Worm (Caenorhabditis elegans): ENCODE data around the gene ddx-23.
A peak's percentile ranks its signal among the peaks of the same experiment; 100 is the strongest.

ddx-23 gene

DNA sequence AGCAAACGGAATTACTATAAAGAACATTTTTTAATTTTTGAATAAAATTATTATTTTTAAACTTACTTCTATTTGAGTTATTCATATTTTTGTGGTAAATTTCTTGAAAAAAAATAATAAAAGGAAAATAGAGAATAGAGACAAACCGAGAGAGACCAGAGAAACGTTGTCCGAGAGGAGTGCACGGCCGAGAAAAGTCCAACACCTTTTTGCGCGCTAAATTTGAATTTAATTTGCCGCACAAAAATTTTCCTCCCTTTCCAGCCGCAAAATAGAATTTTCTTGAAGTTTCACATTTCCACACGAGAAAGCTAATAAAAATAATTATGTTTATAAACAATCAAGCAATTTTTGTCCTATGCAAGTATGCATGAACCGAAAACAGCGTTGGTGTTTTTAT is 18.7 kb upstream of the ddx-23 start, which contains the start of the genes F01F1.11 and F01F1.3 (continued):
- TF ChIP-seq mcd-1 (GFP tag; IDR thresholded peaks at IDR 0.05): peak; percentile 77
- peak; percentile 65; the same call in 1 of the 2 replicates for TF ChIP-seq let-526 (GFP tag; IDR thresholded peaks at IDR 0.05)
- TF ChIP-seq K12H6.12 (tag; optimal IDR thresholded peaks at IDR 0.05): no peak
- TF ChIP-seq lin-54 (GFP tag; optimal IDR thresholded peaks at IDR 0.05): peak; percentile 94
- TF ChIP-seq B0019.2 (GFP tag; conservative IDR thresholded peaks at IDR 0.05): 0 out of 2 replicates have a peak, but pooled peaks have one; percentile 15
- TF ChIP-seq attf-5 (GFP tag; optimal IDR thresholded peaks at IDR 0.05): peak; percentile 5
- TF ChIP-seq lin-40 (tag; optimal IDR thresholded peaks at IDR 0.05): peak; percentile 59
- peak; percentile 64; the same call in 1 of the 2 replicates for TF ChIP-seq dox-1 (GFP tag; IDR thresholded peaks at IDR 0.05)
- peak; percentile 78 for TF ChIP-seq ZK185.1 (tag; optimal IDR thresholded peaks at IDR 0.05; ENCODE audit: poor library complexity, severe bottlenecking)
- TF ChIP-seq rcor-1 (GFP tag; IDR thresholded peaks at IDR 0.05): no peak; the same call in 1 of the 2 replicates
- TF ChIP-seq tbp1 (GFP tag; optimal IDR thresholded peaks at IDR 0.05): peak; percentile 8
- TF ChIP-seq K11D2.4 (GFP tag; IDR thresholded peaks at IDR 0.05): peak; percentile 57
- peak; percentile 81 for TF ChIP-seq dpl-1 (GFP tag; optimal IDR thresholded peaks at IDR 0.05)
- TF ChIP-seq athp-1 (tag; optimal IDR thresholded peaks at IDR 0.05): peak; percentile 6
- TF ChIP-seq pbrm-1 (GFP tag; IDR thresholded peaks at IDR 0.05): peak; percentile 57; the same call in 1 of the 2 replicates
- no peak for TF ChIP-seq B0261.1 (tag; optimal IDR thresholded peaks at IDR 0.05)
- peak; percentile 61 for TF ChIP-seq lsl-1 (GFP tag; optimal IDR thresholded peaks at IDR 0.05)
- no peak for TF ChIP-seq gei-17 (GFP tag; optimal IDR thresholded peaks at IDR 0.05)
- TF ChIP-seq aptf-2 (GFP tag; conservative IDR thresholded peaks at IDR 0.05): 0 out of 2 replicates have a peak, but pooled peaks have one; percentile 52
- peak; percentile 14; the same call in 1 of the 2 replicates for TF ChIP-seq hmg-1.2 (GFP tag; IDR thresholded peaks at IDR 0.05)
- no peak for TF ChIP-seq F23B12.7 (tag; optimal IDR thresholded peaks at IDR 0.05; ENCODE audit: insufficient read depth)
- peak in 2 of 3 experiments; percentile 56 to 93 for TF ChIP-seq lin-35 (GFP tag; optimal IDR thresholded peaks at IDR 0.05)
- peak; percentile 10 for TF ChIP-seq ztf-18 (tag; optimal IDR thresholded peaks at IDR 0.05)
- peak; percentile 42 for TF ChIP-seq F49E8.2 (tag; optimal IDR thresholded peaks at IDR 0.05; ENCODE audit: insufficient read depth)
- no peak for TF ChIP-seq snpc-3.4 (tag; optimal IDR thresholded peaks at IDR 0.05)
- TF ChIP-seq egrh-3 (GFP tag; IDR thresholded peaks at IDR 0.05): no peak
- peak; percentile 72 for TF ChIP-seq ceh-27 (GFP tag; optimal IDR thresholded peaks at IDR 0.05)
- no peak for TF ChIP-seq F39B2.1 (GFP tag; IDR thresholded peaks at IDR 0.05)
- TF ChIP-seq cebp-1 (GFP tag; IDR thresholded peaks at IDR 0.05): no peak
- TF ChIP-seq cebp-1 (tag; optimal IDR thresholded peaks at IDR 0.05): peak; percentile 37
- no peak for TF ChIP-seq ets-4 (GFP tag; optimal IDR thresholded peaks at IDR 0.05)
- TF ChIP-seq ztf-3 (GFP tag; optimal IDR thresholded peaks at IDR 0.05): no peak
- peak; percentile 40 for TF ChIP-seq madf-10 (tag; optimal IDR thresholded peaks at IDR 0.05)

DNA sequence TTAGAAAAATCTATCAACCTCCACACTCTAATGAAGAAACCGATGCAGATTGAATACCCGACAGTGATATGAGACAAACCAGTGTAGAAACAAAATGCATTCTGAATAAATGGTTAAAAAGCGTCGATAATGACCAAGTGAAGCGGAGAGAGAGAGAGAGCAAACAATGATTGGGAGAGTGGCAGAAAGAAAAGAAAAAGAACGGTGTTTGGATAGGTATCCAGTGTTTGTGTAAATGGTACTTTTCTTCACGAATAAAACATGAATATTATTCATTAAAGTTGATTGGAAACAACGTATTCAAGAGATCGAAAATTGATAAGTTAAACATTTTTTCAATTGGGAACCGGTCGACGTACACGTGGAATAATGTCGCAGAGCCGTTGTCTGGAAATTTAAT is 16.4 kb upstream of the ddx-23 start, which contains the start of gene F01F1.15:
F01F1.15 (minus strand) TSS at position 101 of the 400 bp plus-strand sequence.
- TF ChIP-seq ztf-18 (tag; optimal IDR thresholded peaks at IDR 0.05) (no peak), T26A5.8 (tag; optimal IDR thresholded peaks at IDR 0.05) (no peak), lin-54 (GFP tag; optimal IDR thresholded peaks at IDR 0.05) (no peak), C17E4.6 (GFP tag; IDR thresholded peaks at IDR 0.05) (no peak), madf-3 (GFP tag; IDR thresholded peaks at IDR 0.05) (no peak), rpc-1 (optimal IDR thresholded peaks at IDR 0.05) (no peak), rpc-1 (tag; optimal IDR thresholded peaks at IDR 0.05) (no peak), die-1 (tag; optimal IDR thresholded peaks at IDR 0.05) (no peak), somi-1 (GFP tag; optimal IDR thresholded peaks at IDR 0.05) (no peak), lsy-27 (tag; optimal IDR thresholded peaks at IDR 0.05; ENCODE audit: borderline replicate concordance, insufficient read depth) (no peak), aptf-2 (GFP tag; conservative IDR thresholded peaks at IDR 0.05) (no peak), nhr-179 (tag; optimal IDR thresholded peaks at IDR 0.05) (no peak), nhr-27 (tag; optimal IDR thresholded peaks at IDR 0.05) (no peak), K11D2.4 (GFP tag; IDR thresholded peaks at IDR 0.05) (no peak), lin-40 (tag; optimal IDR thresholded peaks at IDR 0.05) (no peak), F49E8.2 (tag; optimal IDR thresholded peaks at IDR 0.05; ENCODE audit: insufficient read depth) (no peak), hsf-1 (GFP tag; IDR thresholded peaks at IDR 0.05) (no peak)

All from whole organism, young adult.